Fruit fly (Drosophila melanogaster) whole organism, adult: ENCODE measurements around the gene CG46397.

Experiments used
- CG11617 ChIP-seq: fragments of 200-800 bp; sonication (Bioruptor generic); optimal IDR thresholded peaks from 2 replicates; lab custom pipeline; 2017; ENCODE audit warnings: mild to moderate bottlenecking, missing biosample characterization, missing genetic modification reagents, missing genetic modification characterization
- CG5204 ChIP-seq: fragments of 200-800 bp; sonication (Bioruptor generic); optimal IDR thresholded peaks from 2 replicates; lab custom pipeline; 2016; ENCODE audit warnings: missing biosample characterization, missing genetic modification characterization
- CG7045 ChIP-seq: fragments of 200-800 bp; sonication (Bioruptor generic); optimal IDR thresholded peaks from 2 replicates; lab custom pipeline; 2017; ENCODE audit warnings: missing biosample characterization, mild to moderate bottlenecking, missing genetic modification characterization
- Clk ChIP-seq: fragments of 200-800 bp; sonication (Bioruptor generic); optimal IDR thresholded peaks from 2 replicates; lab custom pipeline; 2017; ENCODE audit warnings: missing biosample characterization, missing genetic modification characterization
- Crg-1 ChIP-seq: fragments of 200-800 bp; sonication (Bioruptor generic); optimal IDR thresholded peaks from 2 replicates; lab custom pipeline; 2016; ENCODE audit warnings: missing biosample characterization, missing genetic modification characterization
- Hr96 ChIP-seq: fragments of 200-800 bp; sonication (Bioruptor generic); optimal IDR thresholded peaks from 2 replicates; lab custom pipeline; 2016; ENCODE audit warnings: missing biosample characterization, missing genetic modification characterization
- cnc ChIP-seq, 2 experiments: fragments of >200 bp; optimal IDR thresholded peaks; 2 replicates each; lab custom pipeline; 2017

DNA sequence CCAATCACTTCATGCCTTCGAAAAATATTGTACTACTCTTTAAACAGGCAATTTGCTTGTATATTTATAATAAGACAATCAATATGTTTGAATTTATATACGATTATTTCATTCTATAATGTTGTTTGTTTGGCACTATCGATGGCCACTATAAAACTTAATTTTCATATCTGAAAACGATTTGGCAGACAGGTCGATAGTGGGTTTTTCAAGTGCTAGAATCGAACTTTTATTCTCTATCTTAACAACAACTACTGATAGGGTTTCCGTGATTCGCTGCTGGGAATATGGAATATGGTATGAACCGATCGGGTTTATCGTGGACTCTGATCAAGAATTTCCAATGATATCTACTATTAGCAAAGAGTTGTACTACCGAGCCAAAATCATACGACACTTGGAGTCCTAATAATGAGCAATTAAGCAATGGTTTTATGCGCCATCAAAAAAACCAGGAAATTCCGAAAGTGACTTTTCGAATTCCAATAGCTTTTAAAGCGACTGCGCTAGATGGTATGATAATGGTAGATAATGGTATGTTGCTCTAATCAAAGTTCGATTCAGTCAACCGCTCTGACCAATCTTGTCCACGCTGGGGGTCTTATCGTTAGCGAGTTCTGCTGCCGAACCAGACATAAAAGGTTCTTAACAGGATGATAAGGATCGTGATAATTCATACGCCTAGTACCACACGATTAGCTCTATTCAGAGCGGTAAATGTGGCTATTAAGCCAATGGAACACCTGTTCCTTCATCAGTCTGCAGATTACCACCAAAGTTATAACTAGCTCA is 46.8 kb downstream of the CG46397 start, which contains the start of gene CG17906:
- TF ChIP-seq CG7045 (GFP tag; lab: Kevin White, UChicago) = no peak
- TF ChIP-seq CG5204 (GFP tag; lab: Kevin White, UChicago) = no peak
- TF ChIP-seq cnc (optimal IDR thresholded peaks at IDR 0.05; lab: Kevin White, UChicago) = no peak
- TF ChIP-seq Crg-1 (GFP tag; lab: Kevin White, UChicago) = no peak
- TF ChIP-seq Hr96 (GFP tag; lab: Kevin White, UChicago) = no peak
- no peak for TF ChIP-seq Clk (GFP tag; lab: Kevin White, UChicago)
- no peak for TF ChIP-seq CG11617
